Fruit fly (Drosophila melanogaster) whole organism, embryonic: ENCODE data around the gene Tango1.

ENCODE experiments used
- CG11560 ChIP-seq: fragments of 200-800 bp; sonication (Bioruptor generic); IDR thresholded peaks from 3 replicates; pipeline ENCODE4 v1.3.6; 2022; ENCODE audit warnings: missing biosample characterization, missing genetic modification characterization
- CG13123 ChIP-seq: fragments of 200-800 bp; sonication (Bioruptor generic); optimal IDR thresholded peaks from 2 replicates; lab custom pipeline; 2016; ENCODE audit warnings: missing biosample characterization, missing genetic modification characterization
- CG13624 ChIP-seq: fragments of 200-800 bp; sonication (Bioruptor generic); optimal IDR thresholded peaks from 2 replicates; lab custom pipeline; 2016; ENCODE audit warnings: missing biosample characterization, missing genetic modification characterization
- CG15269 ChIP-seq: fragments of 200-800 bp; sonication (Bioruptor generic); optimal IDR thresholded peaks from 2 replicates; lab custom pipeline; 2018; ENCODE audit warnings: missing biosample characterization, mild to moderate bottlenecking, missing genetic modification characterization, moderate library complexity
- CG15601 ChIP-seq: fragments of 200-800 bp; sonication (Bioruptor generic); optimal IDR thresholded peaks from 3 replicates; lab custom pipeline; 2019; ENCODE audit warnings: missing biosample characterization, mild to moderate bottlenecking, missing genetic modification characterization, moderate library complexity
- CG3065 ChIP-seq: fragments of 200-800 bp; sonication (Bioruptor generic); optimal IDR thresholded peaks from 2 replicates; lab custom pipeline; 2016; ENCODE audit warnings: missing biosample characterization, missing genetic modification characterization
- CG32772 ChIP-seq: fragments of 200-800 bp; sonication (Bioruptor generic); IDR thresholded peaks from 2 replicates; pipeline ENCODE4 v1.3.6; 2022; ENCODE audit warnings: missing biosample characterization, missing genetic modification characterization
- CG3995 ChIP-seq: fragments of 200-800 bp; sonication (Bioruptor generic); optimal IDR thresholded peaks from 3 replicates; lab custom pipeline; 2016; ENCODE audit warnings: missing biosample characterization, missing genetic modification characterization
- CG6689 ChIP-seq: fragments of 200-800 bp; sonication (Bioruptor generic); IDR thresholded peaks from 2 replicates; pipeline ENCODE4 v1.3.6; 2022; ENCODE audit warnings: missing biosample characterization, missing genetic modification characterization
- CG6765 ChIP-seq: fragments of 200-800 bp; sonication (Bioruptor generic); optimal IDR thresholded peaks from 3 replicates; lab custom pipeline; 2017; ENCODE audit warnings: missing biosample characterization, mild to moderate bottlenecking, missing genetic modification characterization
- CG7556 ChIP-seq: fragments of 200-800 bp; sonication (Bioruptor generic); optimal IDR thresholded peaks from 2 replicates; lab custom pipeline; 2017; ENCODE audit warnings: missing biosample characterization, mild to moderate bottlenecking, missing genetic modification characterization
- CG8089 ChIP-seq: fragments of 200-800 bp; sonication (Bioruptor generic); optimal IDR thresholded peaks from 3 replicates; lab custom pipeline; 2016; ENCODE audit warnings: missing biosample characterization, missing genetic modification characterization
- CG8924 ChIP-seq: fragments of 200-800 bp; optimal IDR thresholded peaks from 3 replicates; lab custom pipeline; 2019; ENCODE audit warnings: missing biosample characterization, mild to moderate bottlenecking, missing genetic modification characterization, moderate library complexity
- CG9876 ChIP-seq: fragments of 200-800 bp; sonication (Bioruptor generic); optimal IDR thresholded peaks from 2 replicates; lab custom pipeline; 2016; ENCODE audit warnings: missing biosample characterization, missing genetic modification characterization
- D19B ChIP-seq: fragments of 200-800 bp; sonication (Bioruptor generic); optimal IDR thresholded peaks from 2 replicates; lab custom pipeline; 2017; ENCODE audit warnings: missing biosample characterization, mild to moderate bottlenecking, missing genetic modification characterization
- Fer3 ChIP-seq: fragments of 200-800 bp; sonication (Bioruptor generic); optimal IDR thresholded peaks from 2 replicates; lab custom pipeline; 2018; ENCODE audit warnings: missing biosample characterization, mild to moderate bottlenecking, missing genetic modification characterization, moderate library complexity
- Hr3 ChIP-seq: fragments of 200-800 bp; sonication (Bioruptor generic); optimal IDR thresholded peaks from 3 replicates; lab custom pipeline; 2016; ENCODE audit warnings: missing biosample characterization, missing genetic modification characterization
- Jarid2 ChIP-seq: fragments of 200-800 bp; sonication (Bioruptor generic); optimal IDR thresholded peaks from 3 replicates; lab custom pipeline; 2017; ENCODE audit warnings: mild to moderate bottlenecking, missing biosample characterization, missing genetic modification reagents, missing genetic modification characterization
- Kr ChIP-seq: fragments of 200-800 bp; sonication (Bioruptor generic); optimal IDR thresholded peaks from 2 replicates; lab custom pipeline; 2017; ENCODE audit warnings: missing biosample characterization, mild to moderate bottlenecking, missing genetic modification characterization
- NC2β ChIP-seq: fragments of 200-800 bp; sonication (Bioruptor generic); optimal IDR thresholded peaks from 2 replicates; lab custom pipeline; 2016; ENCODE audit warnings: missing biosample characterization, missing genetic modification characterization
- Oli ChIP-seq: fragments of 200-800 bp; sonication (Bioruptor generic); optimal IDR thresholded peaks from 2 replicates; lab custom pipeline; 2018; ENCODE audit warnings: missing biosample characterization, mild to moderate bottlenecking, missing genetic modification characterization, moderate library complexity
- Pdp1 ChIP-seq, 2 experiments: fragments of 200-800 bp; sonication (Bioruptor generic); optimal IDR thresholded peaks; 3 replicates each; lab custom pipeline; 2016; ENCODE audit warnings: missing biosample characterization in 2 of 2, missing genetic modification characterization in 2 of 2, mild to moderate bottlenecking in 1 of 2, moderate library complexity in 1 of 2
- Sox102F ChIP-seq: fragments of 200-800 bp; sonication (Bioruptor generic); optimal IDR thresholded peaks from 2 replicates; lab custom pipeline; 2018; ENCODE audit warnings: missing biosample characterization, mild to moderate bottlenecking, missing genetic modification characterization, moderate library complexity
- Spps ChIP-seq: fragments of 200-800 bp; sonication (Bioruptor generic); optimal IDR thresholded peaks from 2 replicates; lab custom pipeline; 2018; ENCODE audit warnings: missing biosample characterization, mild to moderate bottlenecking, missing genetic modification characterization
- Ssrp ChIP-seq: fragments of 200-800 bp; sonication (Bioruptor generic); optimal IDR thresholded peaks from 2 replicates; lab custom pipeline; 2018; ENCODE audit warnings: missing biosample characterization, mild to moderate bottlenecking, missing genetic modification characterization, moderate library complexity
- Vsx1 ChIP-seq: fragments of 200-800 bp; sonication (Bioruptor generic); optimal IDR thresholded peaks from 2 replicates; lab custom pipeline; 2017; ENCODE audit warnings: missing biosample characterization, mild to moderate bottlenecking, missing genetic modification characterization, missing genetic modification reagents
- ab ChIP-seq: fragments of 200-800 bp; sonication (Bioruptor generic); optimal IDR thresholded peaks from 2 replicates; lab custom pipeline; 2016; ENCODE audit warnings: missing biosample characterization, missing genetic modification characterization
- abd-A ChIP-seq: fragments of 200-800 bp; sonication (Bioruptor generic); optimal IDR thresholded peaks from 3 replicates; lab custom pipeline; 2019; ENCODE audit warnings: missing biosample characterization, mild to moderate bottlenecking, missing genetic modification characterization, moderate library complexity
- aop ChIP-seq: fragments of 200-800 bp; sonication (Bioruptor generic); IDR thresholded peaks from 2 replicates; pipeline ENCODE4 v1.3.6; 2022; ENCODE audit warnings: missing biosample characterization, missing genetic modification characterization
- ato ChIP-seq: fragments of 200-800 bp; sonication (Bioruptor generic); IDR thresholded peaks from 2 replicates; pipeline ENCODE4 v1.3.6; 2022; ENCODE audit warnings: missing biosample characterization, missing genetic modification characterization; ENCODE audit not compliant: partially characterized antibody
- corto ChIP-seq: fragments of 200-800 bp; sonication (Bioruptor generic); optimal IDR thresholded peaks from 2 replicates; lab custom pipeline; 2016; ENCODE audit warnings: missing biosample characterization, mild to moderate bottlenecking, missing genetic modification characterization, moderate library complexity
- dmrt11E ChIP-seq: fragments of 200-800 bp; sonication (Bioruptor generic); optimal IDR thresholded peaks from 3 replicates; lab custom pipeline; 2018; ENCODE audit warnings: missing biosample characterization, mild to moderate bottlenecking, missing genetic modification characterization, moderate library complexity
- dysf ChIP-seq: fragments of 200-800 bp; sonication (Bioruptor generic); IDR thresholded peaks from 3 replicates; pipeline ENCODE4 v1.3.6; 2022; ENCODE audit warnings: missing biosample characterization, missing genetic modification characterization
- eyg ChIP-seq: fragments of 200-800 bp; sonication (Bioruptor generic); optimal IDR thresholded peaks from 3 replicates; lab custom pipeline; 2016; ENCODE audit warnings: missing biosample characterization, missing genetic modification characterization
- fru ChIP-seq: fragments of >200 bp; optimal IDR thresholded peaks from 2 replicates; lab custom pipeline; 2017
- fu2 ChIP-seq: fragments of 200-800 bp; sonication (Bioruptor generic); optimal IDR thresholded peaks from 2 replicates; lab custom pipeline; 2016; ENCODE audit warnings: missing biosample characterization, missing genetic modification characterization
- hbn ChIP-seq: fragments of 200-800 bp; sonication (Bioruptor generic); IDR thresholded peaks from 2 replicates; pipeline ENCODE4 v1.3.6; 2022; ENCODE audit warnings: missing biosample characterization, missing genetic modification characterization; ENCODE audit not compliant: partially characterized antibody
- hkb ChIP-seq, 2 experiments: fragments of 200-800 bp in 1 of 2; fragments of >200 bp in 1 of 2; sonication (Bioruptor generic) in 1 of 2; IDR thresholded peaks in 1 of 2; optimal IDR thresholded peaks in 1 of 2; 2 replicates each; pipeline versions ENCODE4 v1.3.6 to Lab custom; 2017 to 2022; ENCODE audit warnings: missing biosample characterization in 1 of 2, missing genetic modification characterization in 1 of 2
- jigr1 ChIP-seq: fragments of 200-800 bp; sonication (Bioruptor generic); IDR thresholded peaks from 3 replicates; pipeline ENCODE4 v1.3.6; 2022; ENCODE audit warnings: missing biosample characterization, missing genetic modification characterization
- nmo ChIP-seq: fragments of 200-800 bp; sonication (Bioruptor generic); optimal IDR thresholded peaks from 2 replicates; lab custom pipeline; 2018; ENCODE audit warnings: missing biosample characterization, mild to moderate bottlenecking, missing genetic modification characterization, moderate library complexity
- org-1 ChIP-seq: fragments of 200-800 bp; sonication (Bioruptor generic); optimal IDR thresholded peaks from 2 replicates; lab custom pipeline; 2017; ENCODE audit warnings: missing biosample characterization, missing genetic modification characterization
- p53 ChIP-seq: fragments of 200-800 bp; sonication (Bioruptor generic); optimal IDR thresholded peaks from 2 replicates; lab custom pipeline; 2016; ENCODE audit warnings: missing biosample characterization, missing genetic modification characterization
- pan ChIP-seq, 4 experiments: fragments of >200 bp in 3 of 4; fragments of 200-800 bp in 1 of 4; sonication (Bioruptor generic) in 1 of 4; optimal IDR thresholded peaks in 3 of 4; IDR thresholded peaks in 1 of 4; 2 replicates each; pipeline versions ENCODE4 v1.3.6 to Lab custom; 2017 to 2022; ENCODE audit warnings: missing biosample characterization in 2 of 4, missing genetic modification characterization in 2 of 4, mixed read lengths in 1 of 4
- pfk ChIP-seq: fragments of 200-800 bp; sonication (Bioruptor generic); optimal IDR thresholded peaks from 2 replicates; lab custom pipeline; 2018; ENCODE audit warnings: missing biosample characterization, mild to moderate bottlenecking, missing genetic modification characterization, moderate library complexity
- pita ChIP-seq: fragments of 200-800 bp; sonication (Bioruptor generic); optimal IDR thresholded peaks from 2 replicates; lab custom pipeline; 2017; ENCODE audit warnings: missing biosample characterization, mild to moderate bottlenecking, missing genetic modification characterization
- schlank ChIP-seq: fragments of 200-800 bp; sonication (Bioruptor generic); optimal IDR thresholded peaks from 2 replicates; lab custom pipeline; 2018; ENCODE audit warnings: missing biosample characterization, mild to moderate bottlenecking, missing genetic modification characterization
- scrt ChIP-seq: fragments of 200-800 bp; sonication (Bioruptor generic); optimal IDR thresholded peaks from 2 replicates; lab custom pipeline; 2018; ENCODE audit warnings: missing biosample characterization, mild to moderate bottlenecking, missing genetic modification characterization, moderate library complexity
- sqz ChIP-seq: fragments of 200-800 bp; sonication (Bioruptor generic); optimal IDR thresholded peaks from 3 replicates; lab custom pipeline; 2018; ENCODE audit warnings: missing biosample characterization, mild to moderate bottlenecking, missing genetic modification characterization
- tio ChIP-seq: fragments of 200-800 bp; sonication (Bioruptor generic); optimal IDR thresholded peaks from 2 replicates; lab custom pipeline; 2017; ENCODE audit warnings: missing biosample characterization, missing genetic modification characterization, inconsistent platforms

Tango1 gene

dm6 chr2L:6612477-6613004 lies 36.6 kb upstream of the Tango1 start (continued):
- TF ChIP-seq jigr1 (peak; percentile 100), CG6689 (GFP tag; lab: Robert Waterston, UW) (peak; percentile 100), nmo (GFP tag; lab: Kevin White, UChicago) (peak; percentile 100), hkb (optimal IDR thresholded peaks at IDR 0.05; lab: Kevin White, UChicago) (no peak), hkb (GFP tag; IDR thresholded peaks at IDR 0.05; lab: Robert Waterston, UW) (peak; percentile 100), CG3995 (GFP tag; lab: Kevin White, UChicago) (peak; percentile 96), NC2β (GFP tag; lab: Kevin White, UChicago) (peak; percentile 100), Fer3 (tag; lab: Kevin White, UChicago) (peak; percentile 100), Jarid2 (GFP tag; lab: Kevin White, UChicago) (peak; percentile 100), Hr3 (peak; percentile 100), CG8089 (peak; percentile 100), corto (peak; percentile 100), tio (peak; percentile 100), pita (GFP tag; lab: Kevin White, UChicago) (peak; percentile 20), p53 (GFP tag; lab: Kevin White, UChicago) (peak; percentile 99), sqz (GFP tag; lab: Kevin White, UChicago) (peak; percentile 100), eyg (GFP tag; lab: Kevin White, UChicago) (peak; percentile 100), scrt (GFP tag; lab: Kevin White, UChicago) (peak; percentile 100), ab (GFP tag; lab: Kevin White, UChicago) (peak; percentile 99), ato (peak; percentile 70; the same call in 1 of the 2 replicates), org-1 (peak; percentile 100), Spps (peak; percentile 100), fru (lab: Kevin White, UChicago) (no peak), Sox102F (GFP tag; lab: Kevin White, UChicago) (peak; percentile 100), Kr (GFP tag; lab: Kevin White, UChicago) (peak; percentile 96), pan (optimal IDR thresholded peaks at IDR 0.05; lab: Kevin White, UChicago) (no peak), pan (GFP tag; optimal IDR thresholded peaks at IDR 0.05 in 1 of 2, IDR thresholded peaks at IDR 0.05 in 1 of 2) (peak in 1 of 2 experiments; percentile 100), CG15269 (peak; percentile 100), CG13624 (GFP tag; lab: Kevin White, UChicago) (peak; percentile 100), CG32772 (GFP tag; lab: Robert Waterston, UW) (peak; percentile 100), aop (GFP tag; lab: Robert Waterston, UW) (peak; percentile 99), dmrt11E (tag; lab: Kevin White, UChicago) (peak; percentile 100), CG3065 (GFP tag; lab: Kevin White, UChicago) (peak; percentile 100), CG11560 (tag; lab: Robert Waterston, UW) (peak; percentile 97), schlank (tag; lab: Kevin White, UChicago) (peak; percentile 100), pfk (GFP tag; lab: Kevin White, UChicago) (peak; percentile 90), hbn (GFP tag; lab: Robert Waterston, UW) (no peak), Oli (tag; lab: Kevin White, UChicago) (peak; percentile 100), CG15601 (tag; lab: Kevin White, UChicago) (peak; percentile 100), Ssrp (peak; percentile 100), fu2 (GFP tag; lab: Kevin White, UChicago) (peak; percentile 100), Vsx1 (GFP tag; lab: Kevin White, UChicago) (peak; percentile 100), CG7556 (GFP tag; lab: Kevin White, UChicago) (peak; percentile 100), Pdp1 (GFP tag; optimal IDR thresholded peaks at IDR 0.05; lab: Kevin White, UChicago) (peak; percentile 100), CG13123 (GFP tag; lab: Kevin White, UChicago) (peak; percentile 100), abd-A (tag; lab: Kevin White, UChicago) (peak; percentile 100), CG6765 (peak; percentile 100), CG8924 (tag; lab: Kevin White, UChicago) (peak; percentile 100), D19B (GFP tag; lab: Kevin White, UChicago) (peak; percentile 99), dysf (GFP tag; lab: Robert Waterston, UW) (peak; percentile 100), CG9876 (GFP tag; lab: Kevin White, UChicago) (peak; percentile 100)
